Worm (Caenorhabditis elegans) whole organism, L3 larva: ENCODE results near the gene pptr-2.

Experiments
- aly-2 ChIP-seq: fragments of 150-350 bp; optimal IDR thresholded peaks from 2 replicates; lab custom pipeline; 2014; ENCODE audit warnings: missing biosample characterization, missing genetic modification characterization
- ama-1 ChIP-seq: fragments of 150-350 bp; optimal IDR thresholded peaks from 2 replicates; lab custom pipeline; 2018
- ceh-16 ChIP-seq: sonication (generic microtip); optimal IDR thresholded peaks from 2 replicates; lab custom pipeline; 2017; ENCODE audit warnings: missing biosample characterization, missing genetic modification characterization
- ceh-28 ChIP-seq: fragments of 150-350 bp; optimal IDR thresholded peaks from 2 replicates; lab custom pipeline; 2014; ENCODE audit warnings: missing biosample characterization, missing genetic modification reagents, missing genetic modification characterization
- ceh-82 ChIP-seq: fragments of 150-350 bp; optimal IDR thresholded peaks from 2 replicates; lab custom pipeline; 2014; ENCODE audit warnings: missing biosample characterization, missing genetic modification characterization
- egl-27 ChIP-seq: sonication (generic microtip); optimal IDR thresholded peaks from 4 replicates; lab custom pipeline; 2017; ENCODE audit warnings: missing biosample characterization, missing genetic modification reagents, missing genetic modification characterization
- elt-2 ChIP-seq: sonication (generic microtip); optimal IDR thresholded peaks from 2 replicates; lab custom pipeline; 2016; ENCODE audit warnings: missing genetic modification reagents, mild to moderate bottlenecking, missing genetic modification characterization, missing compliant biosample characterization
- elt-3 ChIP-seq, 3 experiments: fragments of 150-350 bp in 1 of 3; sonication (generic microtip) in 2 of 3; optimal IDR thresholded peaks; 2 replicates in 2 of 3; 4 replicates in 1 of 3; lab custom pipeline; 2014 to 2017; ENCODE audit warnings: missing biosample characterization in 3 of 3, missing genetic modification characterization in 3 of 3
- eor-1 ChIP-seq, 2 experiments: fragments of 150-350 bp; optimal IDR thresholded peaks; 2 replicates each; lab custom pipeline; 2014 to 2018; ENCODE audit warnings: missing biosample characterization in 2 of 2, missing genetic modification characterization in 2 of 2
- jun-1 ChIP-seq: fragments of 150-350 bp; optimal IDR thresholded peaks from 2 replicates; lab custom pipeline; 2014; ENCODE audit warnings: missing biosample characterization, missing genetic modification reagents, missing genetic modification characterization
- lin-15B ChIP-seq: fragments of 150-350 bp; optimal IDR thresholded peaks from 2 replicates; lab custom pipeline; 2014; ENCODE audit warnings: missing biosample characterization, missing genetic modification characterization
- lin-39 ChIP-seq: fragments of 150-350 bp; optimal IDR thresholded peaks from 2 replicates; lab custom pipeline; 2018; ENCODE audit warnings: missing biosample characterization, missing genetic modification reagents, missing genetic modification characterization
- lsy-12 ChIP-seq: sonication (generic microtip); optimal IDR thresholded peaks from 2 replicates; lab custom pipeline; 2016; ENCODE audit warnings: mild to moderate bottlenecking, missing genetic modification characterization, missing compliant biosample characterization
- mdl-1 ChIP-seq: fragments of 150-350 bp; optimal IDR thresholded peaks from 2 replicates; lab custom pipeline; 2014; ENCODE audit warnings: missing biosample characterization, missing genetic modification characterization
- mml-1 ChIP-seq: fragments of 150-350 bp; sonication (generic microtip); optimal IDR thresholded peaks from 3 replicates; lab custom pipeline; 2014; ENCODE audit warnings: missing biosample characterization, missing genetic modification characterization
- nfya-1 ChIP-seq: sonication (generic microtip); optimal IDR thresholded peaks from 2 replicates; lab custom pipeline; 2017; ENCODE audit warnings: missing genetic modification characterization, mild to moderate bottlenecking, missing compliant biosample characterization, antibody characterized with exemption, moderate library complexity; ENCODE audit not compliant: insufficient read depth
- nhr-11 ChIP-seq: fragments of 150-350 bp; optimal IDR thresholded peaks from 2 replicates; lab custom pipeline; 2014; ENCODE audit warnings: missing biosample characterization, missing genetic modification characterization
- nhr-12 ChIP-seq: fragments of 150-350 bp; optimal IDR thresholded peaks from 2 replicates; lab custom pipeline; 2014; ENCODE audit warnings: missing biosample characterization, missing genetic modification characterization
- nhr-23 ChIP-seq: fragments of 150-350 bp; optimal IDR thresholded peaks from 2 replicates; lab custom pipeline; 2014; ENCODE audit warnings: missing biosample characterization, missing genetic modification reagents, missing genetic modification characterization
- nhr-237 ChIP-seq: fragments of 150-350 bp; optimal IDR thresholded peaks from 2 replicates; lab custom pipeline; 2014; ENCODE audit warnings: missing biosample characterization, missing genetic modification characterization
- nhr-25 ChIP-seq: sonication (generic microtip); optimal IDR thresholded peaks from 2 replicates; lab custom pipeline; 2017; ENCODE audit warnings: missing biosample characterization, missing genetic modification characterization
- nhr-28 ChIP-seq: fragments of 150-350 bp; optimal IDR thresholded peaks from 2 replicates; lab custom pipeline; 2014; ENCODE audit warnings: missing biosample characterization, missing genetic modification characterization
- nhr-43 ChIP-seq: sonication (generic microtip); optimal IDR thresholded peaks from 2 replicates; lab custom pipeline; 2016; ENCODE audit warnings: mild to moderate bottlenecking, missing genetic modification characterization, missing compliant biosample characterization; ENCODE audit not compliant: poor library complexity, severe bottlenecking
- nhr-76 ChIP-seq: fragments of 150-350 bp; sonication (generic microtip); optimal IDR thresholded peaks from 5 replicates; lab custom pipeline; 2014; ENCODE audit warnings: missing biosample characterization, missing genetic modification characterization
- pha-4 ChIP-seq: fragments of 150-350 bp; optimal IDR thresholded peaks from 2 replicates; lab custom pipeline; 2014; ENCODE audit warnings: missing biosample characterization, missing genetic modification reagents, missing genetic modification characterization
- pqm-1 ChIP-seq: fragments of 150-350 bp; optimal IDR thresholded peaks from 2 replicates; lab custom pipeline; 2017; ENCODE audit warnings: missing biosample characterization, missing genetic modification characterization, inconsistent platforms
- skn-1 ChIP-seq: fragments of 150-350 bp; optimal IDR thresholded peaks from 2 replicates; lab custom pipeline; 2014; ENCODE audit warnings: missing biosample characterization, missing genetic modification characterization
- tbx-2 ChIP-seq: sonication (generic microtip); optimal IDR thresholded peaks from 2 replicates; lab custom pipeline; 2016; ENCODE audit warnings: mild to moderate bottlenecking, missing genetic modification characterization, missing compliant biosample characterization
- unc-62 ChIP-seq: fragments of 150-350 bp; sonication (generic microtip); optimal IDR thresholded peaks from 4 replicates; lab custom pipeline; 2014; ENCODE audit warnings: missing biosample characterization, missing genetic modification reagents, missing genetic modification characterization

The pptr-2 gene

DNA sequence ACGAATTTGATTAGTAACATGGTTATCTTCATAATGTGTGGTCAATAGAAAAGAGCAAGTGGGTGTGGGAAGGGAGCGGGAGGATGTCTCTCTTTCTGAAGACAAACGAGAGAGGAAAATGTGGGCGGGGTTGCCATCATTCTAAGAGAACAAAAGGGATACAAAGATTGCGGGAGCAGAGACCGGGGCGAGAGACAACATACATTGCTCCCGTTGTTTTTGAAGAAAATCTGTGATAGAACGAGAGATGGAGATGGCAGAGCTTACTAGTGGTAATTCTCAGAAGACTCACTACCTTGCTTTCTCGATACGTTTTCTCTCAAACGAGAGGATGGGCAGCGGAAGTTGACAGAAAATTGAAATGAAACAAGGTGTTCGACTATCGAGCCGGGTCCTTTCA is 38.6 kb upstream of the pptr-2 start:
- TF ChIP-seq lsy-12 (tag; lab: Kevin White, UChicago) (no peak), ceh-16 (tag; lab: Kevin White, UChicago) (no peak), aly-2 (no peak), nfya-1 (tag; lab: Kevin White, UChicago) (no peak), nhr-25 (tag; lab: Kevin White, UChicago) (no peak), nhr-28 (tag; lab: Kevin White, UChicago) (no peak), lin-39 (no peak), mdl-1 (tag; lab: Kevin White, UChicago) (no peak), lin-15B (tag; lab: Kevin White, UChicago) (no peak), pha-4 (tag; lab: Kevin White, UChicago) (no peak)

DNA sequence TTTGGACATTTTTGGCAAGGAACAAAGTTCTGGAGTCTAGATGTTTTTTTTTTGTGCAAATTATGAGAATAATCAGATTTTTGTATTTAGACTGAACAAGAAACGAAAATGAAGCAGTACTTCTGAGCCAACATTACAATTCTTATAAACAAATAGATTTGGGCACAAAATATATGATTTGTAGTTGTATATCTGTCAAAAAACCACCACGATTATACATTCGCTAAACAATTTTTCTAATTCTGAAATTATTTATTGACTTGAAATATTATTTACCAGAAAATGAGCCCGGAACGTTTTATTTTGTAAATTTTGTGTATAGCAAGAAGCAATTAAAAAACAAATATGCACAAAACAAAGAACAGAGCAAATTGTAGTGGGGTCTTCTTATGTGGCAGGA is 36.7 kb upstream of the pptr-2 start:
- no peak for TF ChIP-seq nhr-76 (tag; lab: Kevin White, UChicago)
- TF ChIP-seq ama-1 (lab: Kevin White, UChicago), result peak; percentile 20
- TF ChIP-seq nhr-237, result no peak

DNA sequence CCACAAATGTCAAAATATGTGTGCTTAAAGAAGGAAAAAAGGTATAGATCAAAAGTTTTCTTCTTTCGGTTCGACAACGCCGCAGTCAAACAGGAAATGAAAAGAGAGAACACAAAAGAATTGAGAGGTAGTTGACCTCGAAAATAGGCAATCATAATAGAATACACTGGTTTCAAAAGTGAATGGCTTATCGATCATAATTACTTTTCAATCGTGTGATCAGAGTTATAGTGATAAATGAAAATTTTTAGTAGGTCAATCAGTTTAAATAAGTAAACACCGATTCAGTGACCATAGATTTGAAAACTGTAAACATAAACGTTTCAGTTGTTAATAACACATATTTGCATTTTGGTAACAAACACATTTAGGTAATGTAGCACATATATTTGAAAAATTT is 35.7 kb upstream of the pptr-2 start:
- peak; percentile 2 for TF ChIP-seq jun-1 (tag; lab: Kevin White, UChicago)
- no peak for TF ChIP-seq ceh-82
- peak; percentile 62 for TF ChIP-seq pha-4 (tag; lab: Kevin White, UChicago)
- peak; percentile 47 for TF ChIP-seq pqm-1
- peak; percentile 66 for TF ChIP-seq ceh-28
- no peak for TF ChIP-seq egl-27 (tag; lab: Kevin White, UChicago)
- peak; percentile 34 for TF ChIP-seq nhr-43
- no peak for TF ChIP-seq tbx-2 (tag; lab: Kevin White, UChicago)
- no peak for TF ChIP-seq ceh-16 (tag; lab: Kevin White, UChicago)
- TF ChIP-seq nhr-25 (tag; lab: Kevin White, UChicago), result peak; percentile 36
- TF ChIP-seq elt-2 (tag; lab: Kevin White, UChicago), result peak; percentile 54

DNA sequence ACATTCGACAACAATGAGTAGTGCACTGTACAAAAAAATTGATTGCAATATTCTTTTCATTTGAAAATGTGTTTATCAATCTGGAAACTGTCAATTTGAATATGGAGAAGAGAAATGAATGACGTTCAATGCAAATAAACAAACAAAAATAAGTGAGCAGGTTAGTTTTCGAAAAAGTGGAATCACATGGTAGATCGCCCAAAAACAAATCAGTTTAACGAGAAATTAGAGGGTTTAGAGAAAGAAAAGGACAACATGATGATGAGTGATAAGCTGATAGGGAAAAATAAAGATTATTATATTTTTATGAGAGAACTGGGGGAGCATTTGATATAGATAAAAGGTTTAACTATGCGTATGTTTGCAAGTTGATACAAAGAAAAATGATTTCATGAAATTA is 34.5 kb upstream of the pptr-2 start, which contains the start of gene T04C12.8:
Gene T04C12.8, minus strand, starts transcription at position 82 of the 400 bp plus-strand sequence.
- TF ChIP-seq pqm-1 (peak; percentile 99), mml-1 (tag; lab: Kevin White, UChicago) (no peak), elt-2 (tag; lab: Kevin White, UChicago) (peak; percentile 98), jun-1 (tag; lab: Kevin White, UChicago) (peak; percentile 86), pha-4 (tag; lab: Kevin White, UChicago) (peak; percentile 83), skn-1 (tag; lab: Kevin White, UChicago) (no peak)

DNA sequence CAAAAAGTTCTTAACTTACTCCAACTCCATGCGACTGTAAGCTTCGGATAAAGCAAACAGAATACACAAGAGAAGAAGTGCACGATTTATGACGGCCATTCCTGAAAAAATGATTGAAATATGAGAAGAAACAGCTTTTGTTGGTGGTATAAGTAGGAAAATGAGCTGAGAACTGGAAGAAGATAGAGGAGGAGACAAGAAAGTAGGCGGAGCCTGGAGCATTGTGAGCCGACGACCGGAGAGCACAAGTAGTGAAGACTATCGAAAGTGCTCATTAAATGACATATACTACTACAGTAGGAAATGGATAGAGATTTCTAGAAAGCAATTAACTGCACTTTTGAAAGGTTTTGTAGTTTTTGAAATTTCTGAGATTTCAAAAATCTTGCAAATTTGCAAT is 30.8 kb upstream of the pptr-2 start, which contains the start of gene nlp-80:
Gene nlp-80, minus strand, starts transcription at position 101 of the 400 bp plus-strand sequence.
- TF ChIP-seq nhr-76 (tag; lab: Kevin White, UChicago), result no peak
- TF ChIP-seq eor-1 (tag; optimal IDR thresholded peaks at IDR 0.05; lab: Kevin White, UChicago), result no peak

DNA sequence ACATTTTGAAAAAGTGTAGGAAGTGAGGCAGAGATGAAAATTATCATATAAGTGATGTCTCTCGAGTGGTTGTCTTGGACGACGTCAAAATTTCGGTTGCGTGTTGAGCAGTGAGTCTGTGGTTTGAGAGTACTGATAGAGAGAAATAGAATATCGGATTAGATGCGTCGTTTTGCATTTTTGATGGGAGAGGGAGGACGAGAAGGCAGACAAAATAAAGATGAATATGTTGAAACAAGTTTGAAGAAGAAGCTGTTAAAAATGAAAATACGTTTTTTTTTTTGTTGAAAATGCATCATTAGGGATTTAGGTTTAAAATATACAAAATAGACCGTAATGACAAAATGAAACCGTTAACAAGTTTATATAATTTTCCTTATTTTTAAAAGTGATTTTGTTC is 28.4 kb upstream of the pptr-2 start, which contains the start of gene T04C12.9:
Gene T04C12.9, minus strand, starts transcription at position 101 of the 400 bp plus-strand sequence.
- no peak for TF ChIP-seq eor-1 (tag; optimal IDR thresholded peaks at IDR 0.05; lab: Kevin White, UChicago)
- no peak for TF ChIP-seq nhr-12 (tag; lab: Kevin White, UChicago)
- no peak for TF ChIP-seq unc-62 (GFP tag; lab: Kevin White, UChicago)
- no peak for TF ChIP-seq elt-3 (tag; optimal IDR thresholded peaks at IDR 0.05; lab: Kevin White, UChicago)
- no peak for TF ChIP-seq nhr-11 (tag; lab: Kevin White, UChicago)
- TF ChIP-seq egl-27 (tag; lab: Kevin White, UChicago), result no peak
- TF ChIP-seq tbx-2 (tag; lab: Kevin White, UChicago), result no peak
- TF ChIP-seq, all 47 proteins: peak for 0

DNA sequence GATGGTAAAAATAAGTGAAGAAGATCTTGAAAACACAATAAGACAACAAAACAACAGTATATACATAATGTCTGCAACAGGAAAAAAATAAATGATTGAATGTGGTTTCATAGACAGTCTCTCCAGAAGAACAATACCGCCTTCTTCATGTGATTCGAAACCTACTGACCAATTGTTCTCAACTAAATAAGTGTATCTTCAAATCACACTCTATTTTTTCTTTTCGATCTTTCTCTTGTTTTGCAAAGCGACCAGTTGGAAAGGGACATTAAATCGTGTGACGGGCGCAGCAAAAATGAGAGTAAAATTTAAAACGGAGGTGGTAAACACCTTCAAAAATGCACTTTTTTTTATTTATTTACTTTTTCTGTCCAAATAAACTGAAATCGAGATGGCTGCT is 27.2 kb upstream of the pptr-2 start:
- peak; percentile 4 for TF ChIP-seq nhr-23 (tag; lab: Kevin White, UChicago)
- no peak for TF ChIP-seq nhr-43
